Fruit fly (Drosophila melanogaster): ENCODE data around the gene CG5439.
"Not testable (repeated sequence)": the region's sequence is repeated elsewhere in the genome, so short reads cannot be mapped to it uniquely, and the experiment has no call there.

Gene CG5439

dm6 chr2L:13206077-13206668 is 29.2 kb downstream of the CG5439 start:
- TF ChIP-seq usp (GFP tag; optimal IDR thresholded peaks at IDR 0.05) (no peak), h (GFP tag; optimal IDR thresholded peaks at IDR 0.05) (peak; percentile 42), OdsH (GFP tag; optimal IDR thresholded peaks at IDR 0.05) (peak; percentile 13), Rel (GFP tag; optimal IDR thresholded peaks at IDR 0.05) (no peak), Rel (tag; optimal IDR thresholded peaks at IDR 0.05) (peak; percentile 83), br (GFP tag; optimal IDR thresholded peaks at IDR 0.05) (peak; percentile 33), fru (GFP tag; optimal IDR thresholded peaks at IDR 0.05) (no peak), Hnf4 (GFP tag; optimal IDR thresholded peaks at IDR 0.05) (peak; percentile 22), Hr83 (GFP tag; optimal IDR thresholded peaks at IDR 0.05; ENCODE audit: poor library complexity, severe bottlenecking) (peak; percentile 0), rgr (GFP tag; optimal IDR thresholded peaks at IDR 0.05) (peak; percentile 8), Jra (GFP tag; optimal IDR thresholded peaks at IDR 0.05) (no peak), brk (GFP tag; optimal IDR thresholded peaks at IDR 0.05) (no peak), CG9705 (GFP tag; optimal IDR thresholded peaks at IDR 0.05) (no peak)

dm6 chr2L:13206857-13207463 is 30.0 kb downstream of the CG5439 start:
- no peak for TF ChIP-seq psq (GFP tag; optimal IDR thresholded peaks at IDR 0.05)
- TF ChIP-seq Myc (optimal IDR thresholded peaks at IDR 0.05) = no peak
- TF ChIP-seq foxo (GFP tag; optimal IDR thresholded peaks at IDR 0.05) = no peak
- TF ChIP-seq usp (GFP tag; optimal IDR thresholded peaks at IDR 0.05) = no peak
- no peak for TF ChIP-seq Rel (GFP tag; optimal IDR thresholded peaks at IDR 0.05)
- no peak for TF ChIP-seq Rel (tag; optimal IDR thresholded peaks at IDR 0.05)
- TF ChIP-seq brk (GFP tag; optimal IDR thresholded peaks at IDR 0.05) = no peak
- TF ChIP-seq Hr78 (GFP tag; optimal IDR thresholded peaks at IDR 0.05) = no peak
- TF ChIP-seq sage (GFP tag; optimal IDR thresholded peaks at IDR 0.05) = no peak
- TF ChIP-seq pan (optimal IDR thresholded peaks at IDR 0.05) = no peak
- no peak for TF ChIP-seq CG32264 (GFP tag; optimal IDR thresholded peaks at IDR 0.05)
- no peak for TF ChIP-seq rgr (GFP tag; optimal IDR thresholded peaks at IDR 0.05)
- no peak for TF ChIP-seq CrebA (GFP tag; optimal IDR thresholded peaks at IDR 0.05; ENCODE audit: borderline replicate concordance)
- TF ChIP-seq dsf (GFP tag; optimal IDR thresholded peaks at IDR 0.05; ENCODE audit: borderline replicate concordance) = no peak
- no peak for TF ChIP-seq HLH106 (tag; optimal IDR thresholded peaks at IDR 0.05)
- TF ChIP-seq OdsH (GFP tag; optimal IDR thresholded peaks at IDR 0.05) = no peak
- TF ChIP-seq CG9705 (GFP tag; optimal IDR thresholded peaks at IDR 0.05) = no peak
- TF ChIP-seq lola (GFP tag; optimal IDR thresholded peaks at IDR 0.05) = no peak
- no peak for TF ChIP-seq Hnf4 (GFP tag; optimal IDR thresholded peaks at IDR 0.05)

dm6 chr2L:13211764-13212265 is 34.9 kb downstream of the CG5439 start, which contains the start of gene CG15482:
Gene CG15482 (minus strand): TSS chr2L:13211814.
- not testable (repeated sequence) for TF ChIP-seq Vsx2 (GFP tag; optimal IDR thresholded peaks at IDR 0.05; ENCODE audit: partially characterized antibody); jim (GFP tag; optimal IDR thresholded peaks at IDR 0.05); Mio (GFP tag; optimal IDR thresholded peaks at IDR 0.05)

- TF ChIP-seq pan (optimal IDR thresholded peaks at IDR 0.05) = no peak
- TF ChIP-seq Rel (GFP tag; optimal IDR thresholded peaks at IDR 0.05) = no peak
- peak; percentile 69 for TF ChIP-seq Rel (tag; optimal IDR thresholded peaks at IDR 0.05)
- TF ChIP-seq dsf (GFP tag; optimal IDR thresholded peaks at IDR 0.05; ENCODE audit: borderline replicate concordance) = no peak
- TF ChIP-seq CrebA (GFP tag; optimal IDR thresholded peaks at IDR 0.05; ENCODE audit: borderline replicate concordance) = no peak
- no peak for TF ChIP-seq CG32264 (GFP tag; optimal IDR thresholded peaks at IDR 0.05)
- no peak for TF ChIP-seq Jra (GFP tag; optimal IDR thresholded peaks at IDR 0.05)
- no peak for TF ChIP-seq CG9705 (GFP tag; optimal IDR thresholded peaks at IDR 0.05)
- TF ChIP-seq woc (GFP tag; optimal IDR thresholded peaks at IDR 0.05) = no peak
Observed at dm6 chr2L:13215010-13215409, 38.1 kb downstream of the CG5439 start, which contains the start of gene kek4. Gene kek4 (minus strand): TSS chr2L:13215350.

- TF ChIP-seq psq (GFP tag; optimal IDR thresholded peaks at IDR 0.05) (peak; percentile 9), Myc (optimal IDR thresholded peaks at IDR 0.05) (peak; percentile 5), h (GFP tag; optimal IDR thresholded peaks at IDR 0.05) (peak; percentile 77), OdsH (GFP tag; optimal IDR thresholded peaks at IDR 0.05) (peak; percentile 25), foxo (GFP tag; optimal IDR thresholded peaks at IDR 0.05) (peak in 1 of 2 experiments; percentile 61), Hnf4 (GFP tag; optimal IDR thresholded peaks at IDR 0.05) (peak; percentile 82), woc (GFP tag; optimal IDR thresholded peaks at IDR 0.05) (peak; percentile 55), HLH106 (tag; optimal IDR thresholded peaks at IDR 0.05) (peak; percentile 43), fru (GFP tag; optimal IDR thresholded peaks at IDR 0.05) (peak; percentile 69), Hr83 (GFP tag; optimal IDR thresholded peaks at IDR 0.05; ENCODE audit: poor library complexity, severe bottlenecking) (peak; percentile 2), jim (GFP tag; optimal IDR thresholded peaks at IDR 0.05) (peak; percentile 26), ey (GFP tag; optimal IDR thresholded peaks at IDR 0.05) (peak; percentile 6), br (GFP tag; optimal IDR thresholded peaks at IDR 0.05) (peak; percentile 64)
Observed at dm6 chr2L:13215640-13216129, 38.7 kb downstream of the CG5439 start.
